Worm (Caenorhabditis elegans) whole organism, L2 larva: ENCODE measurements around the gene otpl-6.
A peak's percentile ranks its signal among the peaks of the same experiment; 100 is the strongest.

Experiments used
- C34F6.9 ChIP-seq: fragments of 150-350 bp; optimal IDR thresholded peaks from 2 replicates; lab custom pipeline; 2014; ENCODE audit warnings: missing biosample characterization, missing genetic modification characterization
- F13H6.1 ChIP-seq: sonication (generic microtip); optimal IDR thresholded peaks from 2 replicates; lab custom pipeline; 2016; ENCODE audit warnings: missing genetic modification characterization, missing compliant biosample characterization
- R02D3.7 ChIP-seq: fragments of 150-350 bp; optimal IDR thresholded peaks from 2 replicates; lab custom pipeline; 2014; ENCODE audit warnings: missing biosample characterization, missing genetic modification characterization
- Y55F3AM.14 ChIP-seq: fragments of 200-800 bp; sonication (Bioruptor generic); optimal IDR thresholded peaks from 2 replicates; lab custom pipeline; 2018; ENCODE audit warnings: mild to moderate bottlenecking, missing genetic modification characterization, missing compliant biosample characterization
- ZK546.5 ChIP-seq: sonication (generic microtip); optimal IDR thresholded peaks from 2 replicates; lab custom pipeline; 2017; ENCODE audit warnings: missing biosample characterization, missing genetic modification characterization
- alr-1 ChIP-seq: fragments of 150-350 bp; optimal IDR thresholded peaks from 2 replicates; lab custom pipeline; 2014; ENCODE audit warnings: missing biosample characterization, missing genetic modification characterization
- aly-2 ChIP-seq: fragments of 150-350 bp; optimal IDR thresholded peaks from 2 replicates; lab custom pipeline; 2014; ENCODE audit warnings: missing biosample characterization, missing genetic modification characterization
- ama-1 ChIP-seq: fragments of 150-350 bp; optimal IDR thresholded peaks from 2 replicates; lab custom pipeline; 2018; ENCODE audit warnings: inconsistent platforms
- blmp-1 ChIP-seq: sonication (generic microtip); optimal IDR thresholded peaks from 2 replicates; lab custom pipeline; 2017; ENCODE audit warnings: missing genetic modification characterization, mild to moderate bottlenecking, missing compliant biosample characterization, antibody characterized with exemption, moderate library complexity; ENCODE audit not compliant: insufficient read depth
- ceh-16 ChIP-seq: fragments of 150-350 bp; optimal IDR thresholded peaks from 2 replicates; lab custom pipeline; 2014; ENCODE audit warnings: missing biosample characterization, missing genetic modification characterization
- ceh-82 ChIP-seq: fragments of 150-350 bp; optimal IDR thresholded peaks from 2 replicates; lab custom pipeline; 2014; ENCODE audit warnings: missing biosample characterization, missing genetic modification characterization
- crh-2 ChIP-seq: sonication (generic microtip); optimal IDR thresholded peaks from 2 replicates; lab custom pipeline; 2017; ENCODE audit warnings: missing biosample characterization, missing genetic modification characterization
- dmd-4 ChIP-seq: sonication (generic microtip); optimal IDR thresholded peaks from 2 replicates; lab custom pipeline; 2017; ENCODE audit warnings: missing biosample characterization, missing genetic modification characterization
- egl-27 ChIP-seq: sonication (generic microtip); optimal IDR thresholded peaks from 3 replicates; lab custom pipeline; 2017; ENCODE audit warnings: missing biosample characterization, missing genetic modification reagents, missing genetic modification characterization
- elt-1 ChIP-seq: fragments of 150-350 bp; optimal IDR thresholded peaks from 2 replicates; lab custom pipeline; 2014; ENCODE audit warnings: missing biosample characterization, missing genetic modification characterization
- elt-3 ChIP-seq: sonication (generic microtip); optimal IDR thresholded peaks from 2 replicates; lab custom pipeline; 2017; ENCODE audit warnings: missing biosample characterization, missing genetic modification characterization
- fos-1 ChIP-seq: fragments of 150-350 bp; optimal IDR thresholded peaks from 2 replicates; lab custom pipeline; 2014; ENCODE audit warnings: missing biosample characterization, missing genetic modification characterization
- gmeb-1 ChIP-seq: fragments of 150-350 bp; optimal IDR thresholded peaks from 2 replicates; lab custom pipeline; 2014; ENCODE audit warnings: missing biosample characterization, missing genetic modification characterization
- lin-11 ChIP-seq: fragments of 150-350 bp; sonication (generic microtip); optimal IDR thresholded peaks from 2 replicates; lab custom pipeline; 2014; ENCODE audit warnings: missing biosample characterization, missing genetic modification characterization, inconsistent platforms, mixed read lengths
- lin-13 ChIP-seq: fragments of 150-350 bp; optimal IDR thresholded peaks from 2 replicates; lab custom pipeline; 2014; ENCODE audit warnings: missing biosample characterization, missing genetic modification reagents, missing genetic modification characterization
- lin-39 ChIP-seq: fragments of 150-350 bp; optimal IDR thresholded peaks from 2 replicates; lab custom pipeline; 2014; ENCODE audit warnings: missing biosample characterization, missing genetic modification reagents, missing genetic modification characterization
- lsy-2 ChIP-seq, 2 experiments: fragments of 150-350 bp in 1 of 2; sonication (generic microtip) in 1 of 2; optimal IDR thresholded peaks; 2 replicates each; lab custom pipeline; 2014 to 2017; ENCODE audit warnings: missing biosample characterization in 2 of 2, missing genetic modification characterization in 2 of 2
- mab-5 ChIP-seq: fragments of 150-350 bp; optimal IDR thresholded peaks from 2 replicates; lab custom pipeline; 2014; ENCODE audit warnings: missing biosample characterization, missing genetic modification characterization
- mbf-1 ChIP-seq: sonication (generic microtip); optimal IDR thresholded peaks from 2 replicates; lab custom pipeline; 2017; ENCODE audit warnings: missing biosample characterization, missing genetic modification characterization
- mdl-1 ChIP-seq, 2 experiments: fragments of 150-350 bp in 1 of 2; sonication (generic microtip) in 1 of 2; optimal IDR thresholded peaks; 2 replicates each; lab custom pipeline; 2017; ENCODE audit warnings: missing biosample characterization in 2 of 2, missing genetic modification characterization in 2 of 2
- nhr-10 ChIP-seq: sonication (generic microtip); optimal IDR thresholded peaks from 2 replicates; lab custom pipeline; 2017; ENCODE audit warnings: missing biosample characterization, missing genetic modification characterization
- nhr-11 ChIP-seq: fragments of 150-350 bp; optimal IDR thresholded peaks from 2 replicates; lab custom pipeline; 2014; ENCODE audit warnings: missing biosample characterization, missing genetic modification characterization
- nhr-12 ChIP-seq: fragments of 150-350 bp; optimal IDR thresholded peaks from 2 replicates; lab custom pipeline; 2014; ENCODE audit warnings: missing biosample characterization, missing genetic modification characterization
- nhr-129 ChIP-seq: fragments of 150-350 bp; optimal IDR thresholded peaks from 2 replicates; lab custom pipeline; 2014; ENCODE audit warnings: missing biosample characterization, missing genetic modification characterization
- nhr-21 ChIP-seq: fragments of 150-350 bp; optimal IDR thresholded peaks from 2 replicates; lab custom pipeline; 2014; ENCODE audit warnings: missing biosample characterization, missing genetic modification characterization
- nhr-23 ChIP-seq: fragments of 150-350 bp; optimal IDR thresholded peaks from 2 replicates; lab custom pipeline; 2014; ENCODE audit warnings: missing biosample characterization, missing genetic modification reagents, missing genetic modification characterization
- nhr-237 ChIP-seq: fragments of 150-350 bp; optimal IDR thresholded peaks from 2 replicates; lab custom pipeline; 2014; ENCODE audit warnings: missing biosample characterization, missing genetic modification characterization
- nhr-25 ChIP-seq: fragments of 150-350 bp; sonication (generic microtip); optimal IDR thresholded peaks from 3 replicates; lab custom pipeline; 2014; ENCODE audit warnings: missing biosample characterization, missing genetic modification characterization
- nhr-6 ChIP-seq: fragments of 150-350 bp; optimal IDR thresholded peaks from 2 replicates; lab custom pipeline; 2014; ENCODE audit warnings: missing biosample characterization, missing genetic modification characterization
- nhr-77 ChIP-seq: fragments of 150-350 bp; optimal IDR thresholded peaks from 2 replicates; lab custom pipeline; 2014; ENCODE audit warnings: missing biosample characterization, missing genetic modification characterization
- peb-1 ChIP-seq: fragments of 150-350 bp; optimal IDR thresholded peaks from 2 replicates; lab custom pipeline; 2014; ENCODE audit warnings: missing biosample characterization, missing genetic modification characterization
- sem-4 ChIP-seq: fragments of 150-350 bp; optimal IDR thresholded peaks from 2 replicates; lab custom pipeline; 2014; ENCODE audit warnings: missing biosample characterization, missing genetic modification reagents, missing genetic modification characterization
- skn-1 ChIP-seq: sonication (generic microtip); optimal IDR thresholded peaks from 2 replicates; lab custom pipeline; 2017; ENCODE audit warnings: missing biosample characterization, missing genetic modification characterization
- sma-3 ChIP-seq: sonication (generic microtip); optimal IDR thresholded peaks from 2 replicates; lab custom pipeline; 2016; ENCODE audit warnings: missing genetic modification reagents, missing genetic modification characterization, missing compliant biosample characterization
- sma-9 ChIP-seq, 2 experiments: fragments of 150-350 bp in 1 of 2; sonication (generic microtip) in 1 of 2; optimal IDR thresholded peaks; 2 replicates each; lab custom pipeline; 2014 to 2016; ENCODE audit warnings: missing genetic modification characterization in 2 of 2, mild to moderate bottlenecking in 1 of 2, missing biosample characterization in 1 of 2, missing compliant biosample characterization in 1 of 2, missing genetic modification reagents in 1 of 2, moderate library complexity in 1 of 2
- snpc-4 ChIP-seq: fragments of 150-350 bp; optimal IDR thresholded peaks from 2 replicates; lab custom pipeline; 2014; ENCODE audit warnings: missing biosample characterization, missing genetic modification characterization
- unc-39 ChIP-seq: fragments of 150-350 bp; optimal IDR thresholded peaks from 2 replicates; lab custom pipeline; 2014; ENCODE audit warnings: missing biosample characterization, missing genetic modification characterization
- unc-55 ChIP-seq: fragments of 150-350 bp; sonication (generic microtip); optimal IDR thresholded peaks from 3 replicates; lab custom pipeline; 2014; ENCODE audit warnings: missing biosample characterization, missing genetic modification reagents, missing genetic modification characterization
- unc-62 ChIP-seq: fragments of 150-350 bp; optimal IDR thresholded peaks from 2 replicates; lab custom pipeline; 2014; ENCODE audit warnings: missing biosample characterization, missing genetic modification reagents, missing genetic modification characterization
- zag-1 ChIP-seq: fragments of 150-350 bp; optimal IDR thresholded peaks from 2 replicates; lab custom pipeline; 2014; ENCODE audit warnings: missing biosample characterization, missing genetic modification characterization
- ztf-1 ChIP-seq: fragments of 200-800 bp; sonication (Bioruptor generic); conservative IDR thresholded peaks from 2 replicates; pipeline ENCODE4 v1.3.6; 2022; ENCODE audit warnings: missing genetic modification characterization, missing compliant biosample characterization
- ztf-11 ChIP-seq: sonication (generic microtip); optimal IDR thresholded peaks from 2 replicates; lab custom pipeline; 2017; ENCODE audit warnings: missing biosample characterization, missing genetic modification characterization
- ztf-4 ChIP-seq: fragments of 150-350 bp; optimal IDR thresholded peaks from 2 replicates; lab custom pipeline; 2014; ENCODE audit warnings: missing biosample characterization, missing genetic modification characterization

Gene otpl-6

DNA sequence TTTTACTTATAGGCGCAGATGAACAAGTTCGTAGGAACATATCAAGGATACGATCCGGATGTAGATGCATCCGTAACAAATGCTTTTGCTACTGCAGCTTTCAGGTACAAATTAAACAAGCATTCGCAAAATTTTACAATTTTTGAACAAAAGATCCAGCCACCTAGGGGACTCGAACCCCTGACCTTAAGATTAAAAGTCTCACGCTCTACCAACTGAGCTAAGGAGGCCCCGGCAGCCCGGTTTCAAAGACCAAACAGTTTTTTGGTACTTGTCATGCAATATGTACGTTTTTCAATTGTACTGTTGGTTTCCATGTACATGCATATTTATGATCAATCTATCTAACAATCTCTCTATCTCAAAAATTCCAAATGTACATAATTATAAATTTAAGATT is 26.5 kb upstream of the otpl-6 start:
- TF ChIP-seq skn-1 (tag; lab: Kevin White, UChicago) (no peak), lin-11 (tag; lab: Kevin White, UChicago) (no peak), nhr-129 (no peak), ztf-1 (GFP tag; lab: Robert Waterston, UW) (no peak), unc-62 (GFP tag; lab: Kevin White, UChicago) (no peak), sma-3 (no peak), nhr-77 (no peak), elt-1 (tag; lab: Kevin White, UChicago) (no peak), mbf-1 (tag; lab: Kevin White, UChicago) (no peak), sem-4 (no peak)

ce11 chrV:8500348-8500747 is 25.5 kb upstream of the otpl-6 start:
- TF ChIP-seq sma-3 (peak; percentile 92), unc-55 (GFP tag; lab: Kevin White, UChicago) (peak; percentile 67), mbf-1 (tag; lab: Kevin White, UChicago) (peak; percentile 14), unc-62 (GFP tag; lab: Kevin White, UChicago) (peak; percentile 73), nhr-10 (peak; percentile 51), nhr-237 (tag; lab: Kevin White, UChicago) (peak; percentile 63), gmeb-1 (peak; percentile 89), Y55F3AM.14 (GFP tag; lab: Kevin White, UChicago) (peak; percentile 94), ceh-16 (tag; lab: Kevin White, UChicago) (peak; percentile 65), nhr-23 (tag; lab: Kevin White, UChicago) (no peak), ztf-4 (tag; lab: Kevin White, UChicago) (peak; percentile 83), ama-1 (lab: Kevin White, UChicago) (peak; percentile 14), aly-2 (tag; lab: Kevin White, UChicago) (peak; percentile 60), elt-1 (tag; lab: Kevin White, UChicago) (no peak), mdl-1 (tag; optimal IDR thresholded peaks at IDR 0.05; lab: Kevin White, UChicago) (peak; percentile 33 to 44), dmd-4 (peak; percentile 37), crh-2 (tag; lab: Kevin White, UChicago) (peak; percentile 89), lin-39 (tag; lab: Kevin White, UChicago) (peak; percentile 81), sma-9 (GFP tag; optimal IDR thresholded peaks at IDR 0.05; lab: Kevin White, UChicago) (peak; percentile 99), sma-9 (tag; optimal IDR thresholded peaks at IDR 0.05; lab: Kevin White, UChicago) (no peak), elt-3 (tag; lab: Kevin White, UChicago) (no peak), snpc-4 (tag; lab: Kevin White, UChicago) (peak; percentile 100), nhr-25 (tag; lab: Kevin White, UChicago) (no peak), nhr-11 (tag; lab: Kevin White, UChicago) (peak; percentile 80), ZK546.5 (peak; percentile 23), R02D3.7 (peak; percentile 56), nhr-12 (tag; lab: Kevin White, UChicago) (peak; percentile 40), unc-39 (tag; lab: Kevin White, UChicago) (no peak), F13H6.1 (tag; lab: Kevin White, UChicago) (peak; percentile 95), lin-11 (tag; lab: Kevin White, UChicago) (peak; percentile 84), nhr-21 (tag; lab: Kevin White, UChicago) (peak; percentile 91), zag-1 (tag; lab: Kevin White, UChicago) (peak; percentile 81), peb-1 (peak; percentile 6), blmp-1 (tag; lab: Kevin White, UChicago) (peak; percentile 39), egl-27 (tag; lab: Kevin White, UChicago) (peak; percentile 90), skn-1 (tag; lab: Kevin White, UChicago) (peak; percentile 33), lin-13 (GFP tag; lab: Kevin White, UChicago) (peak; percentile 87), nhr-77 (peak; percentile 31), ztf-1 (GFP tag; lab: Robert Waterston, UW) (0 out of 2 replicates have a peak, but pooled peaks have one; percentile 82), mab-5 (tag; lab: Kevin White, UChicago) (peak; percentile 88), fos-1 (peak; percentile 73), ztf-11 (tag; lab: Kevin White, UChicago) (peak; percentile 45), nhr-6 (peak; percentile 76), nhr-129 (peak; percentile 86), ceh-82 (tag; lab: Kevin White, UChicago) (peak; percentile 85), lsy-2 (tag; optimal IDR thresholded peaks at IDR 0.05; lab: Kevin White, UChicago) (peak; percentile 87 to 88), alr-1 (no peak), C34F6.9 (tag; lab: Kevin White, UChicago) (peak; percentile 71), sem-4 (peak; percentile 87)
